Fruit fly (Drosophila melanogaster) whole organism, adult: ENCODE results near the gene Sec23.

ENCODE experiments used
- CG11617 ChIP-seq: fragments of 200-800 bp; sonication (Bioruptor generic); optimal IDR thresholded peaks from 2 replicates; lab custom pipeline; 2017; ENCODE audit warnings: mild to moderate bottlenecking, missing biosample characterization, missing genetic modification reagents, missing genetic modification characterization
- CG12768 ChIP-seq: fragments of 200-800 bp; sonication (Bioruptor generic); optimal IDR thresholded peaks from 2 replicates; lab custom pipeline; 2017; ENCODE audit warnings: missing biosample characterization, missing genetic modification characterization, mild to moderate bottlenecking, moderate library complexity, missing genetic modification reagents
- CG14711 ChIP-seq: fragments of 200-800 bp; sonication (Bioruptor generic); optimal IDR thresholded peaks from 2 replicates; lab custom pipeline; 2018; ENCODE audit warnings: missing biosample characterization, mild to moderate bottlenecking, missing genetic modification characterization, moderate library complexity
- CG7101 ChIP-seq: fragments of 200-800 bp; sonication (Bioruptor generic); optimal IDR thresholded peaks from 2 replicates; lab custom pipeline; 2018; ENCODE audit warnings: missing biosample characterization, mild to moderate bottlenecking, missing genetic modification characterization, moderate library complexity
- Mnt ChIP-seq: fragments of 200-800 bp; sonication (Bioruptor generic); optimal IDR thresholded peaks from 2 replicates; lab custom pipeline; 2016; ENCODE audit warnings: missing biosample characterization, mild to moderate bottlenecking, missing genetic modification characterization
- bab1 ChIP-seq: fragments of 200-800 bp; sonication (Bioruptor generic); optimal IDR thresholded peaks from 3 replicates; lab custom pipeline; 2019; ENCODE audit warnings: missing biosample characterization, mild to moderate bottlenecking, missing genetic modification characterization, moderate library complexity
- cic ChIP-seq: fragments of 200-800 bp; sonication (Bioruptor generic); optimal IDR thresholded peaks from 2 replicates; lab custom pipeline; 2017; ENCODE audit warnings: missing biosample characterization, mild to moderate bottlenecking, missing genetic modification characterization, moderate library complexity
- cnc ChIP-seq, 2 experiments: fragments of >200 bp; optimal IDR thresholded peaks; 2 replicates each; lab custom pipeline; 2017
- kay ChIP-seq: fragments of 200-800 bp; sonication (Bioruptor generic); peaks from one replicate; lab custom pipeline; 2016; ENCODE audit warnings: missing biosample characterization, missing genetic modification characterization, borderline replicate concordance
- pad ChIP-seq: fragments of 200-800 bp; sonication (Bioruptor generic); optimal IDR thresholded peaks from 3 replicates; lab custom pipeline; 2017; ENCODE audit warnings: missing biosample characterization, missing genetic modification characterization, mild to moderate bottlenecking, moderate library complexity, missing genetic modification reagents

dm6 chr3R:5615484-5615883, 33.4 kb upstream of the Sec23 start:
- TF ChIP-seq Mnt, result no peak
- TF ChIP-seq CG14711 (tag; lab: Kevin White, UChicago), result no peak
- no peak for TF ChIP-seq kay (GFP tag; lab: Kevin White, UChicago)
- no peak for TF ChIP-seq CG11617 (GFP tag; lab: Kevin White, UChicago)
- TF ChIP-seq pad (GFP tag; lab: Kevin White, UChicago), result no peak
- no peak for TF ChIP-seq CG7101 (tag; lab: Kevin White, UChicago)
- no peak for TF ChIP-seq cnc (optimal IDR thresholded peaks at IDR 0.05; lab: Kevin White, UChicago)
- no peak for TF ChIP-seq bab1 (GFP tag; lab: Kevin White, UChicago)
- TF ChIP-seq cic (GFP tag; lab: Kevin White, UChicago), result no peak
- TF ChIP-seq CG12768, result no peak
